Fruit fly (Drosophila melanogaster) whole organism, wandering third instar larva: ENCODE results near the gene Sik2.

ENCODE experiments used
- Dfd ChIP-seq: fragments of >200 bp; optimal IDR thresholded peaks from 2 replicates; lab custom pipeline; 2017; ENCODE audit warnings: missing biosample characterization, missing genetic modification characterization
- HLH106 ChIP-seq: fragments of 200-800 bp; optimal IDR thresholded peaks from 3 replicates; lab custom pipeline; 2019; ENCODE audit warnings: missing biosample characterization, mild to moderate bottlenecking, missing genetic modification characterization, moderate library complexity
- Myc ChIP-seq: fragments of >200 bp; optimal IDR thresholded peaks from 2 replicates; lab custom pipeline; 2017
- Rel ChIP-seq, 2 experiments: fragments of 200-800 bp; sonication (Bioruptor generic) in 1 of 2; optimal IDR thresholded peaks; 2 replicates in 1 of 2; 3 replicates in 1 of 2; lab custom pipeline; 2016 to 2019; ENCODE audit warnings: mild to moderate bottlenecking in 2 of 2, missing biosample characterization in 2 of 2, missing genetic modification characterization in 2 of 2, moderate library complexity in 1 of 2
- Sp1 ChIP-seq: fragments of 200-800 bp; sonication (Bioruptor generic); optimal IDR thresholded peaks from 3 replicates; lab custom pipeline; 2019; ENCODE audit warnings: missing biosample characterization, mild to moderate bottlenecking, missing genetic modification characterization, moderate library complexity
- dsf ChIP-seq: sonication (Bioruptor generic); optimal IDR thresholded peaks from 2 replicates; lab custom pipeline; 2016; ENCODE audit warnings: missing biosample characterization, missing genetic modification characterization, borderline replicate concordance
- jim ChIP-seq: fragments of 175-275, 200-325 bp; sonication (Bioruptor generic); optimal IDR thresholded peaks from 2 replicates; lab custom pipeline; 2016; ENCODE audit warnings: missing biosample characterization, mild to moderate bottlenecking, missing genetic modification characterization
- psq ChIP-seq: fragments of 200-800 bp; sonication (Bioruptor generic); optimal IDR thresholded peaks from 3 replicates; lab custom pipeline; 2017; ENCODE audit warnings: missing biosample characterization, mild to moderate bottlenecking, missing genetic modification characterization, moderate library complexity

dm6 chrX:2089812-2090211, 28.1 kb upstream of the Sik2 start:
- no peak for TF ChIP-seq psq (GFP tag; lab: Kevin White, UChicago)
- TF ChIP-seq Rel (GFP tag; optimal IDR thresholded peaks at IDR 0.05; lab: Kevin White, UChicago): no peak
- no peak for TF ChIP-seq Rel (tag; optimal IDR thresholded peaks at IDR 0.05; lab: Kevin White, UChicago)
- no peak for TF ChIP-seq HLH106 (tag; lab: Kevin White, UChicago)
- TF ChIP-seq dsf (GFP tag; lab: Kevin White, UChicago): no peak
- TF ChIP-seq Myc: no peak
- TF ChIP-seq jim (GFP tag; lab: Kevin White, UChicago): no peak
- no peak for TF ChIP-seq Sp1 (GFP tag; lab: Kevin White, UChicago)
- TF ChIP-seq Dfd (GFP tag; lab: Kevin White, UChicago): no peak
